Fruit fly (Drosophila melanogaster): ENCODE data around the gene ush.

The ush gene

dm6 chr2L:542338-542967 is 66.4 kb downstream of the ush start, which contains the start of gene lwr:
Gene lwr, minus strand, starts transcription at chr2L:542580.
- TF ChIP-seq psq (optimal IDR thresholded peaks at IDR 0.05) = no peak
- no peak for TF ChIP-seq h (optimal IDR thresholded peaks at IDR 0.05)
- TF ChIP-seq ttk (optimal IDR thresholded peaks at IDR 0.05) = no peak
- TF ChIP-seq Myc (optimal IDR thresholded peaks at IDR 0.05) = no peak
- no peak for TF ChIP-seq Sin3A (optimal IDR thresholded peaks at IDR 0.05)
- TF ChIP-seq insv (optimal IDR thresholded peaks at IDR 0.05) = no peak

- TF ChIP-seq h (optimal IDR thresholded peaks at IDR 0.05) = no peak
- TF ChIP-seq psq (optimal IDR thresholded peaks at IDR 0.05) = no peak
- no peak for TF ChIP-seq Sin3A (optimal IDR thresholded peaks at IDR 0.05)
- peak; percentile 97 for TF ChIP-seq ttk (optimal IDR thresholded peaks at IDR 0.05)
- TF ChIP-seq Myc (optimal IDR thresholded peaks at IDR 0.05) = no peak
- TF ChIP-seq insv (optimal IDR thresholded peaks at IDR 0.05) = no peak
Measured at dm6 chr2L:543799-544198, 67.8 kb downstream of the ush start.

- no peak for TF ChIP-seq psq (optimal IDR thresholded peaks at IDR 0.05)
- TF ChIP-seq Myc (optimal IDR thresholded peaks at IDR 0.05) = no peak
- TF ChIP-seq ttk (optimal IDR thresholded peaks at IDR 0.05) = no peak
- TF ChIP-seq Sin3A (optimal IDR thresholded peaks at IDR 0.05) = no peak
- no peak for TF ChIP-seq insv (optimal IDR thresholded peaks at IDR 0.05)
- no peak for TF ChIP-seq h (optimal IDR thresholded peaks at IDR 0.05)
Measured at dm6 chr2L:544444-545179, 68.6 kb downstream of the ush start, which contains the start of the genes Spp and nAChRbeta3. Gene Spp, minus strand, starts transcription at chr2L:544653. Gene nAChRbeta3, plus strand, starts transcription at chr2L:545129.

- TF ChIP-seq Myc (optimal IDR thresholded peaks at IDR 0.05) (no peak), ttk (optimal IDR thresholded peaks at IDR 0.05) (no peak), insv (optimal IDR thresholded peaks at IDR 0.05) (no peak), h (optimal IDR thresholded peaks at IDR 0.05) (no peak), Sin3A (optimal IDR thresholded peaks at IDR 0.05) (no peak), psq (optimal IDR thresholded peaks at IDR 0.05) (no peak)
Measured at dm6 chr2L:547978-548377, 72.0 kb downstream of the ush start.

- TF ChIP-seq psq (optimal IDR thresholded peaks at IDR 0.05) (no peak), insv (optimal IDR thresholded peaks at IDR 0.05) (no peak), h (optimal IDR thresholded peaks at IDR 0.05) (no peak), ttk (optimal IDR thresholded peaks at IDR 0.05) (no peak), Sin3A (optimal IDR thresholded peaks at IDR 0.05) (no peak), Myc (optimal IDR thresholded peaks at IDR 0.05) (no peak)
Measured at dm6 chr2L:549637-550036, 73.6 kb downstream of the ush start.

- no peak for TF ChIP-seq h (optimal IDR thresholded peaks at IDR 0.05)
- TF ChIP-seq psq (optimal IDR thresholded peaks at IDR 0.05) = no peak
- no peak for TF ChIP-seq Myc (optimal IDR thresholded peaks at IDR 0.05)
- TF ChIP-seq insv (optimal IDR thresholded peaks at IDR 0.05) = peak; percentile 21
Measured at dm6 chr2L:552432-552929, 76.5 kb downstream of the ush start, which contains the start of gene Ets21C. Gene Ets21C, minus strand, starts transcription at chr2L:552923.

- TF ChIP-seq insv (optimal IDR thresholded peaks at IDR 0.05) (no peak), psq (optimal IDR thresholded peaks at IDR 0.05) (no peak), Myc (optimal IDR thresholded peaks at IDR 0.05) (no peak), h (optimal IDR thresholded peaks at IDR 0.05) (no peak), Sin3A (optimal IDR thresholded peaks at IDR 0.05) (no peak), ttk (optimal IDR thresholded peaks at IDR 0.05) (no peak)
Measured at dm6 chr2L:559311-559710, 83.3 kb downstream of the ush start, which contains the start of gene Tspo. Gene Tspo, plus strand, starts transcription at chr2L:559612.

dm6 chr2L:559770-560567 is 83.9 kb downstream of the ush start, which contains the start of gene rempA:
Gene rempA, minus strand, starts transcription at chr2L:560310.
- TF ChIP-seq psq (optimal IDR thresholded peaks at IDR 0.05) = no peak
- TF ChIP-seq Sin3A (optimal IDR thresholded peaks at IDR 0.05) = no peak
- no peak for TF ChIP-seq Myc (optimal IDR thresholded peaks at IDR 0.05)
- no peak for TF ChIP-seq ttk (optimal IDR thresholded peaks at IDR 0.05)
- TF ChIP-seq insv (optimal IDR thresholded peaks at IDR 0.05) = no peak
- no peak for TF ChIP-seq h (optimal IDR thresholded peaks at IDR 0.05)

- TF ChIP-seq psq (optimal IDR thresholded peaks at IDR 0.05) (no peak), ttk (optimal IDR thresholded peaks at IDR 0.05) (no peak), h (optimal IDR thresholded peaks at IDR 0.05) (no peak), Sin3A (optimal IDR thresholded peaks at IDR 0.05) (no peak)
Measured at dm6 chr2L:563314-563713, 87.3 kb downstream of the ush start.

dm6 chr2L:563769-564550 is 87.9 kb downstream of the ush start, which contains the start of the genes uncNacbeta and CG2794:
Gene uncNacbeta, minus strand, starts transcription at chr2L:563819.
Gene CG2794, plus strand, starts transcription at chr2L:564163.
- TF ChIP-seq ttk (optimal IDR thresholded peaks at IDR 0.05) (no peak), h (optimal IDR thresholded peaks at IDR 0.05) (no peak), psq (optimal IDR thresholded peaks at IDR 0.05) (no peak)

dm6 chr2L:568030-568429 is 92.0 kb downstream of the ush start, which contains the start of the genes Nle and Sf3b1:
Gene Nle, minus strand, starts transcription at chr2L:568121.
Gene Sf3b1, plus strand, starts transcription at chr2L:568340.
- no peak for TF ChIP-seq psq (optimal IDR thresholded peaks at IDR 0.05)
- no peak for TF ChIP-seq Myc (optimal IDR thresholded peaks at IDR 0.05)
- TF ChIP-seq ttk (optimal IDR thresholded peaks at IDR 0.05) = no peak
- TF ChIP-seq insv (optimal IDR thresholded peaks at IDR 0.05) = no peak
- no peak for TF ChIP-seq h (optimal IDR thresholded peaks at IDR 0.05)
- TF ChIP-seq Sin3A (optimal IDR thresholded peaks at IDR 0.05) = no peak
